Worm (Caenorhabditis elegans): ENCODE data around the gene nhr-274.
A peak's percentile ranks its signal among the peaks of the same experiment; 100 is the strongest.

Gene nhr-274

ce11 chrIV:1659045-1659741 is 14.1 kb upstream of the nhr-274 start, which contains the start of gene rps-28:
Gene rps-28 (plus strand): TSS chrIV:1659691.
- TF ChIP-seq zim-3 (tag; optimal IDR thresholded peaks at IDR 0.05) (no peak), hrde-1 (tag; optimal IDR thresholded peaks at IDR 0.05; ENCODE audit: borderline replicate concordance) (peak; percentile 16), dpl-1 (GFP tag; optimal IDR thresholded peaks at IDR 0.05) (peak; percentile 77), egl-18 (GFP tag; IDR thresholded peaks at IDR 0.05) (no peak), lag-1 (GFP tag; IDR thresholded peaks at IDR 0.05) (no peak), ztf-25 (GFP tag; IDR thresholded peaks at IDR 0.05) (peak; percentile 91), B0336.3 (GFP tag; IDR thresholded peaks at IDR 0.05) (peak; percentile 92), mxl-1 (tag; optimal IDR thresholded peaks at IDR 0.05) (no peak), lir-1 (GFP tag; conservative IDR thresholded peaks at IDR 0.05) (peak; percentile 88), attf-5 (GFP tag; optimal IDR thresholded peaks at IDR 0.05) (peak; percentile 99), Y53F4B.3 (GFP tag; IDR thresholded peaks at IDR 0.05) (peak; percentile 84), lsl-1 (GFP tag; optimal IDR thresholded peaks at IDR 0.05) (peak; percentile 86), akir-1 (GFP tag; optimal IDR thresholded peaks at IDR 0.05) (no peak), K12H6.12 (tag; optimal IDR thresholded peaks at IDR 0.05) (peak; percentile 94), nhr-120 (GFP tag; IDR thresholded peaks at IDR 0.05) (no peak), ceh-27 (GFP tag; optimal IDR thresholded peaks at IDR 0.05) (peak; percentile 92), snpc-1.1 (tag; optimal IDR thresholded peaks at IDR 0.05; ENCODE audit: insufficient read depth) (peak; percentile 55), nfyb-1 (GFP tag; IDR thresholded peaks at IDR 0.05) (peak; percentile 95), hsf-1 (GFP tag; IDR thresholded peaks at IDR 0.05) (peak; percentile 75), ztf-18 (tag; optimal IDR thresholded peaks at IDR 0.05) (peak; percentile 81), lin-26 (GFP tag; IDR thresholded peaks at IDR 0.05) (peak; percentile 80; the same call in 1 of the 2 replicates), Y79H2A.3 (GFP tag; conservative IDR thresholded peaks at IDR 0.05) (no peak; the same call in 1 of the 2 replicates), cebp-2 (GFP tag; IDR thresholded peaks at IDR 0.05) (no peak), F10E7.11 (tag; optimal IDR thresholded peaks at IDR 0.05) (no peak), Y56A3A.18 (GFP tag; IDR thresholded peaks at IDR 0.05) (no peak), B0261.1 (tag; optimal IDR thresholded peaks at IDR 0.05) (peak; percentile 27), F55B11.4 (tag; optimal IDR thresholded peaks at IDR 0.05; ENCODE audit: borderline replicate concordance, insufficient read depth) (no peak), ceh-58 (GFP tag; IDR thresholded peaks at IDR 0.05) (no peak), unc-62 (GFP tag; optimal IDR thresholded peaks at IDR 0.05) (no peak), ets-4 (GFP tag; optimal IDR thresholded peaks at IDR 0.05) (peak; percentile 23), Y53G8AR.9 (GFP tag; conservative IDR thresholded peaks at IDR 0.05) (peak; percentile 93), ceh-91 (GFP tag; IDR thresholded peaks at IDR 0.05) (peak; percentile 90), snpc-1.3 (tag; optimal IDR thresholded peaks at IDR 0.05; ENCODE audit: insufficient read depth) (peak; percentile 84), egl-44 (GFP tag; IDR thresholded peaks at IDR 0.05) (peak; percentile 65; the same call in 1 of the 2 replicates), ceh-100 (GFP tag; IDR thresholded peaks at IDR 0.05) (peak; percentile 94), F57A8.1 (GFP tag; optimal IDR thresholded peaks at IDR 0.05) (no peak), egrh-3 (GFP tag; IDR thresholded peaks at IDR 0.05) (peak; percentile 60), nhr-179 (tag; optimal IDR thresholded peaks at IDR 0.05) (no peak), unc-130 (GFP tag; optimal IDR thresholded peaks at IDR 0.05) (peak; percentile 81), madf-6 (GFP tag; IDR thresholded peaks at IDR 0.05) (peak; percentile 91), ztf-3 (GFP tag; optimal IDR thresholded peaks at IDR 0.05) (no peak), ztf-26 (tag; optimal IDR thresholded peaks at IDR 0.05) (peak; percentile 92), F49E8.2 (tag; optimal IDR thresholded peaks at IDR 0.05; ENCODE audit: insufficient read depth) (peak; percentile 97), lin-35 (GFP tag; optimal IDR thresholded peaks at IDR 0.05) (peak in 2 of 3 experiments; percentile 77 to 91), F37B4.10 (GFP tag; IDR thresholded peaks at IDR 0.05) (0 out of 2 replicates have a peak, but pooled peaks have one; percentile 67), sdz-38 (tag; optimal IDR thresholded peaks at IDR 0.05) (no peak), F22D6.2 (tag; optimal IDR thresholded peaks at IDR 0.05) (peak; percentile 57)
